Comparison of ENCODE assay signal across 1 fruit fly cellular context in genomic region chr3L:5838880-5839279, dm6.
TF ChIP-seq lines count a peak whose summit lies in the region.

No protein-coding gene starts in this region.

TF ChIP-seq in whole organism, embryonic, 481 proteins besides CTCF, POLR2A, EP300 and RAD21 (continued from another document):
- peak; percentile 78 for TF ChIP-seq sr (GFP tag; IDR thresholded peaks at IDR 0.05; lab: Robert Waterston, UW)
- no peak for TF ChIP-seq btn (GFP tag; optimal IDR thresholded peaks at IDR 0.05; lab: Kevin White, UChicago)
- TF ChIP-seq CG17802 (tag; optimal IDR thresholded peaks at IDR 0.05; lab: Kevin White, UChicago), result no peak
- TF ChIP-seq so (GFP tag; IDR thresholded peaks at IDR 0.05; lab: Robert Waterston, UW), result peak; percentile 48; the same call in 1 of the 3 replicates
- no peak for TF ChIP-seq TFAM (GFP tag; optimal IDR thresholded peaks at IDR 0.05; lab: Kevin White, UChicago)
- no peak for TF ChIP-seq Chrac-16 (GFP tag; optimal IDR thresholded peaks at IDR 0.05; lab: Kevin White, UChicago)
- no peak for TF ChIP-seq unpg (GFP tag; optimal IDR thresholded peaks at IDR 0.05; lab: Kevin White, UChicago)
- no peak for TF ChIP-seq Bgb (GFP tag; IDR thresholded peaks at IDR 0.05; lab: Robert Waterston, UW; ENCODE audit: partially characterized antibody)
- TF ChIP-seq crp (GFP tag; optimal IDR thresholded peaks at IDR 0.05; lab: Kevin White, UChicago), result no peak
- no peak for TF ChIP-seq fd64A (GFP tag; optimal IDR thresholded peaks at IDR 0.05; lab: Kevin White, UChicago)
- TF ChIP-seq en (GFP tag; optimal IDR thresholded peaks at IDR 0.05; lab: Kevin White, UChicago), result no peak
- TF ChIP-seq crol (GFP tag; IDR thresholded peaks at IDR 0.05; lab: Robert Waterston, UW), result no peak
- no peak for TF ChIP-seq run (tag; optimal IDR thresholded peaks at IDR 0.05; lab: Kevin White, UChicago)
- no peak for TF ChIP-seq ERR (GFP tag; optimal IDR thresholded peaks at IDR 0.05; lab: Kevin White, UChicago)
- TF ChIP-seq zen (tag; optimal IDR thresholded peaks at IDR 0.05; lab: Kevin White, UChicago), result no peak
- no peak for TF ChIP-seq CG17612 (GFP tag; IDR thresholded peaks at IDR 0.05; lab: Robert Waterston, UW)
- TF ChIP-seq vvl (GFP tag; IDR thresholded peaks at IDR 0.05; lab: Robert Waterston, UW), result peak; percentile 16; the same call in 1 of the 2 replicates
- TF ChIP-seq Rfx (GFP tag; IDR thresholded peaks at IDR 0.05; lab: Robert Waterston, UW), result peak; percentile 17; the same call in 1 of the 2 replicates
- 0 out of 2 replicates have a peak, but pooled peaks have one; percentile 29 for TF ChIP-seq CG32772 (GFP tag; IDR thresholded peaks at IDR 0.05; lab: Robert Waterston, UW)
- no peak for TF ChIP-seq fd3F (GFP tag; optimal IDR thresholded peaks at IDR 0.05; lab: Kevin White, UChicago)
- TF ChIP-seq pan (optimal IDR thresholded peaks at IDR 0.05; lab: Kevin White, UChicago), result no peak
- TF ChIP-seq pan (GFP tag; optimal IDR thresholded peaks at IDR 0.05 in 1 of 2, IDR thresholded peaks at IDR 0.05 in 1 of 2), result peak in 1 of 2 experiments; percentile 30
